Fruit fly (Drosophila melanogaster) whole organism, wandering third instar larva: ENCODE results near the gene CG15480.

Experiments used
- Dfd ChIP-seq: fragments of >200 bp; optimal IDR thresholded peaks from 2 replicates; lab custom pipeline; 2017; ENCODE audit warnings: missing biosample characterization, missing genetic modification characterization
- Jra ChIP-seq: sonication (Bioruptor generic); optimal IDR thresholded peaks from 2 replicates; lab custom pipeline; 2016; ENCODE audit warnings: missing biosample characterization, missing genetic modification characterization
- Myc ChIP-seq: fragments of >200 bp; optimal IDR thresholded peaks from 2 replicates; lab custom pipeline; 2017
- N ChIP-seq: fragments of >200 bp; optimal IDR thresholded peaks from 2 replicates; lab custom pipeline; 2018; ENCODE audit warnings: missing biosample characterization, missing external identifiers, missing genetic modification characterization
- fru ChIP-seq: fragments of 200-800 bp; sonication (Bioruptor generic); optimal IDR thresholded peaks from 3 replicates; lab custom pipeline; 2016; ENCODE audit warnings: missing biosample characterization, mild to moderate bottlenecking, missing genetic modification characterization
- h ChIP-seq: fragments of 200-800 bp; sonication (Bioruptor generic); optimal IDR thresholded peaks from 3 replicates; lab custom pipeline; 2016; ENCODE audit warnings: missing biosample characterization, mild to moderate bottlenecking, missing genetic modification characterization
- pan ChIP-seq: fragments of >200 bp; optimal IDR thresholded peaks from 2 replicates; lab custom pipeline; 2017
- psq ChIP-seq: fragments of 200-800 bp; sonication (Bioruptor generic); optimal IDR thresholded peaks from 3 replicates; lab custom pipeline; 2017; ENCODE audit warnings: missing biosample characterization, mild to moderate bottlenecking, missing genetic modification characterization, moderate library complexity

DNA sequence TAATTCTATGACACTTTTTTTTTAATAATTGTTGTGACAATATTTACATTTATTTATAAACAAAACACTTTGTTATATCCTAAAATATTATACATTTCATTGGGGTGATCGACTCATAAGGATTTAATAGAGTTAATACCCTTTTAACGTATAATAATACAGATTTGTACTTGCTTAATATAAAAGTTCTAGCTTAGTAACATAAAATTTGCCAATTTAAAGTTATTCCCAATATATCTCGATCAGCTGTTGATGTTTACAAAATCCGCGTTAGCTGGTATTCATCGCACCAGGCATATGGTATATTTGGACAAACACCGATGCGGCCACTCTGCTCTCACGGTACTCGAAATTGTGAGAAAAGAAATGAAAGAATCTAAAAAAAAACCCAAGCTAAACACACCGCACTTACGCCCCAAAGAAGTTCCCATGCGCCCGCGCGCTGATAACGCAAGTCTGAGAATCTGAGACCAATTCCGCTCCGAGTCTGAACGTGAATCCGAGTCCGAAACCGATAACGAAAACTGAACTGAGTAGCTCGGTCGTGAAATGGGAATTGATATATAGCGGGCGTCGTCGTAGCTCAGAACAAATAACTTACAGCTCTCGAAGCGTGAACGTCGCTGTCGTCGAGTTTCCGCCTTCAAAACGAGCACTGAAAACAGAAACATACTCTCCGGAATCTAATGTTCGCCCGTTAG is 21.5 kb downstream of the CG15480 start, which contains the start of gene Pect:
- TF ChIP-seq pan (lab: Kevin White, UChicago) (no peak), fru (GFP tag; lab: Kevin White, UChicago) (no peak), N (GFP tag; lab: Kevin White, UChicago) (no peak), Dfd (GFP tag; lab: Kevin White, UChicago) (no peak), Jra (GFP tag; lab: Kevin White, UChicago) (no peak), h (GFP tag; lab: Kevin White, UChicago) (peak; percentile 47), Myc (no peak), psq (GFP tag; lab: Kevin White, UChicago) (peak; percentile 43)
